Fruit fly (Drosophila melanogaster): ENCODE results near the gene mei-38.
A peak's percentile ranks its signal among the peaks of the same experiment; 100 is the strongest.

The mei-38 gene

dm6 chrX:1472222-1472621 is 4.6 kb upstream of the mei-38 start, which contains the start of gene CG14780:
Gene CG14780, plus strand, starts transcription at chrX:1472522.
- TF ChIP-seq Abd-B (GFP tag; optimal IDR thresholded peaks at IDR 0.05), result no peak
- TF ChIP-seq Hr83 (GFP tag; optimal IDR thresholded peaks at IDR 0.05; ENCODE audit: poor library complexity, severe bottlenecking), result no peak
- TF ChIP-seq Sp1 (GFP tag; optimal IDR thresholded peaks at IDR 0.05), result no peak
- no peak for TF ChIP-seq Hr78 (GFP tag; optimal IDR thresholded peaks at IDR 0.05)
- TF ChIP-seq Myc (optimal IDR thresholded peaks at IDR 0.05), result no peak
- TF ChIP-seq psq (GFP tag; optimal IDR thresholded peaks at IDR 0.05), result no peak
- no peak for TF ChIP-seq Hnf4 (GFP tag; optimal IDR thresholded peaks at IDR 0.05)

- TF ChIP-seq psq (GFP tag; optimal IDR thresholded peaks at IDR 0.05), result no peak
- no peak for TF ChIP-seq lola (GFP tag; optimal IDR thresholded peaks at IDR 0.05)
- no peak for TF ChIP-seq foxo (GFP tag; optimal IDR thresholded peaks at IDR 0.05)
- TF ChIP-seq Dfd (GFP tag; optimal IDR thresholded peaks at IDR 0.05), result no peak
- no peak for TF ChIP-seq Abd-B (GFP tag; optimal IDR thresholded peaks at IDR 0.05)
- no peak for TF ChIP-seq tai (GFP tag; optimal IDR thresholded peaks at IDR 0.05)
- no peak for TF ChIP-seq Hr78 (GFP tag; optimal IDR thresholded peaks at IDR 0.05)
- no peak for TF ChIP-seq Hnf4 (GFP tag; optimal IDR thresholded peaks at IDR 0.05)
- TF ChIP-seq fru (GFP tag; optimal IDR thresholded peaks at IDR 0.05), result no peak
- TF ChIP-seq br (GFP tag; optimal IDR thresholded peaks at IDR 0.05), result no peak
- no peak for TF ChIP-seq HLH106 (tag; optimal IDR thresholded peaks at IDR 0.05)
- no peak for TF ChIP-seq ey (GFP tag; optimal IDR thresholded peaks at IDR 0.05)
- no peak for TF ChIP-seq Rel (GFP tag; optimal IDR thresholded peaks at IDR 0.05)
- no peak for TF ChIP-seq Rel (tag; optimal IDR thresholded peaks at IDR 0.05)
- TF ChIP-seq jim (GFP tag; optimal IDR thresholded peaks at IDR 0.05), result no peak
These were observed 427 bp upstream of the mei-38 start for dm6 chrX:1476436-1476835.

DNA sequence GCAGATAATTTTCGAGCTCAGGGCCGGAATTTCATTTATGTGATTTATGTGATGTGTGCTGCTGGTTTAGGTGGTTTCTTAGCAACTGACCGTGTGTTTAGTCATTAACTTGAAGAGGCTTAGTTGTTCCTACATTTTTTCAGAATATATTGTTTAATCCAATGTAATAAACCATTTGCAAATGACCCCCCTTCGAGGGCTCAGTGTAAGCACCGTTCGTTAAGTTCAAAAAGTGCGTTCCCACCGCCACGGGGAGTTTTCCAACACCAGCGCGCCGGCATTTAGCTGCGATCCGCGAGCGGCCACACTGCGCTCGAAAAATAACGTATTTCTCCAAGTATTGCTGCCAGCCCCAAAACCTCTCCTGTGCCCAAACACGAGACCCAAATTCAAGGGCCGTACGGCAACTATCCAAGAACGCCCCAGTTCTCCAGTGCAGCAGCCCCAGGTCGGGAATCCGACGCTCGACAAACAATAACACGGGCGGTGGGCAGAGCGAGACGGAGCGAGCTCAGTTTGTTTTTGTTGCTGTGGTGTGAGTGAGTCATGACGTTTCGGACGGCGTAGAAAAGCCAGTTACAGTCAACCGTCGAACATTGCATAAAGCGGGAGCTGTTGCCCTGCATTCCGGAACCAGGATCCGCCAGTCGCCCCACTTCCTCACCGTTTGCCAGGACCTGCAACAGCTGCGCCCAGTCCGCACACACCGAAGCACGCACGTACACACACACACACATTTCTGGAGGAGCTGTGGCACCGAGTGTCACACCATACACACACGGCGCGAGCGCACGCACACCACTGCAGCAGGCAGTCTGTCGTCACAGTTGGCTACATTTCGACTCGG is 1.6 kb downstream of the mei-38 start, which contains the start of gene rush:
TSS of gene rush (plus strand) at position 277 of the 847 bp plus-strand sequence.
- peak; percentile 42 for TF ChIP-seq fru (GFP tag; optimal IDR thresholded peaks at IDR 0.05)
- no peak for TF ChIP-seq CG32264 (GFP tag; optimal IDR thresholded peaks at IDR 0.05)
- no peak for TF ChIP-seq Dif (GFP tag; optimal IDR thresholded peaks at IDR 0.05; ENCODE audit: partially characterized antibody)
- TF ChIP-seq tai (GFP tag; optimal IDR thresholded peaks at IDR 0.05), result no peak
- TF ChIP-seq Sp1 (GFP tag; optimal IDR thresholded peaks at IDR 0.05), result peak; percentile 28
- peak; percentile 21 for TF ChIP-seq h (GFP tag; optimal IDR thresholded peaks at IDR 0.05)
- no peak for TF ChIP-seq usp (GFP tag; optimal IDR thresholded peaks at IDR 0.05)
- TF ChIP-seq dmrt93B (GFP tag; optimal IDR thresholded peaks at IDR 0.05), result no peak
- TF ChIP-seq br (GFP tag; optimal IDR thresholded peaks at IDR 0.05), result peak; percentile 23
- no peak for TF ChIP-seq N (GFP tag; optimal IDR thresholded peaks at IDR 0.05)
- no peak for TF ChIP-seq Rel (GFP tag; optimal IDR thresholded peaks at IDR 0.05)
- TF ChIP-seq Rel (tag; optimal IDR thresholded peaks at IDR 0.05), result peak; percentile 31
- no peak for TF ChIP-seq Myc (optimal IDR thresholded peaks at IDR 0.05)
- no peak for TF ChIP-seq woc (GFP tag; optimal IDR thresholded peaks at IDR 0.05)
- TF ChIP-seq GATAd (GFP tag; optimal IDR thresholded peaks at IDR 0.05), result no peak
- TF ChIP-seq HLH106 (tag; optimal IDR thresholded peaks at IDR 0.05), result peak; percentile 45
- no peak for TF ChIP-seq jim (GFP tag; optimal IDR thresholded peaks at IDR 0.05)
- TF ChIP-seq Hnf4 (GFP tag; optimal IDR thresholded peaks at IDR 0.05), result no peak
- no peak for TF ChIP-seq brk (GFP tag; optimal IDR thresholded peaks at IDR 0.05)
- TF ChIP-seq Dfd (GFP tag; optimal IDR thresholded peaks at IDR 0.05), result no peak
- TF ChIP-seq sage (GFP tag; optimal IDR thresholded peaks at IDR 0.05), result no peak
- TF ChIP-seq Abd-B (GFP tag; optimal IDR thresholded peaks at IDR 0.05), result no peak
- no peak for TF ChIP-seq lola (GFP tag; optimal IDR thresholded peaks at IDR 0.05)
- TF ChIP-seq Vsx2 (GFP tag; optimal IDR thresholded peaks at IDR 0.05; ENCODE audit: partially characterized antibody), result no peak
- TF ChIP-seq OdsH (GFP tag; optimal IDR thresholded peaks at IDR 0.05), result no peak
- TF ChIP-seq Jra (GFP tag; optimal IDR thresholded peaks at IDR 0.05), result peak; percentile 13
- TF ChIP-seq Mio (GFP tag; optimal IDR thresholded peaks at IDR 0.05), result no peak
- peak; percentile 42 for TF ChIP-seq rgr (GFP tag; optimal IDR thresholded peaks at IDR 0.05)
- TF ChIP-seq Hr83 (GFP tag; optimal IDR thresholded peaks at IDR 0.05; ENCODE audit: poor library complexity, severe bottlenecking), result peak; percentile 9
- TF ChIP-seq CG9705 (GFP tag; optimal IDR thresholded peaks at IDR 0.05), result peak; percentile 29
- no peak for TF ChIP-seq sv (GFP tag; optimal IDR thresholded peaks at IDR 0.05)
- no peak for TF ChIP-seq dl (GFP tag; optimal IDR thresholded peaks at IDR 0.05; ENCODE audit: insufficient read depth in 1 of 2, partially characterized antibody in 2 of 2)
- no peak for TF ChIP-seq pan (optimal IDR thresholded peaks at IDR 0.05)
- no peak for TF ChIP-seq dsf (GFP tag; optimal IDR thresholded peaks at IDR 0.05; ENCODE audit: borderline replicate concordance)
- peak in 1 of 2 experiments; percentile 57 for TF ChIP-seq foxo (GFP tag; optimal IDR thresholded peaks at IDR 0.05)
- no peak for TF ChIP-seq psq (GFP tag; optimal IDR thresholded peaks at IDR 0.05)
- no peak for TF ChIP-seq Hr78 (GFP tag; optimal IDR thresholded peaks at IDR 0.05)
- peak; percentile 31 for TF ChIP-seq ey (GFP tag; optimal IDR thresholded peaks at IDR 0.05)
- TF ChIP-seq CrebA (GFP tag; optimal IDR thresholded peaks at IDR 0.05; ENCODE audit: borderline replicate concordance), result no peak
